Fruit fly (Drosophila melanogaster) whole organism, embryonic: ENCODE data around the gene CG11980.

Experiments
- Ada2b ChIP-seq: fragments of 200-800 bp; sonication (Bioruptor generic); IDR thresholded peaks from 2 replicates; pipeline ENCODE4 v1.3.6; 2022; ENCODE audit warnings: missing biosample characterization, missing genetic modification characterization
- Aef1 ChIP-seq: fragments of 200-800 bp; sonication (Bioruptor generic); IDR thresholded peaks from 3 replicates; pipeline ENCODE4 v1.3.6; 2022; ENCODE audit warnings: missing biosample characterization, missing genetic modification characterization
- CG11560 ChIP-seq: fragments of 200-800 bp; sonication (Bioruptor generic); IDR thresholded peaks from 3 replicates; pipeline ENCODE4 v1.3.6; 2022; ENCODE audit warnings: missing biosample characterization, missing genetic modification characterization
- CG1233 ChIP-seq: fragments of 200-800 bp; sonication (Bioruptor generic); optimal IDR thresholded peaks from 4 replicates; lab custom pipeline; 2018; ENCODE audit warnings: missing biosample characterization, mild to moderate bottlenecking, missing genetic modification characterization
- CG14667 ChIP-seq: fragments of 200-800 bp; sonication (Bioruptor generic); IDR thresholded peaks from 2 replicates; pipeline ENCODE4 v1.3.6; 2022; ENCODE audit warnings: missing biosample characterization, missing genetic modification characterization
- CG17328 ChIP-seq: fragments of 200-800 bp; sonication (Bioruptor generic); IDR thresholded peaks from 2 replicates; pipeline ENCODE4 v1.3.6; 2022; ENCODE audit warnings: missing biosample characterization, missing genetic modification characterization
- CG17829 ChIP-seq: fragments of 200-800 bp; optimal IDR thresholded peaks from 2 replicates; lab custom pipeline; 2019; ENCODE audit warnings: missing biosample characterization, mild to moderate bottlenecking, missing genetic modification characterization, moderate library complexity
- CG18262 ChIP-seq: fragments of 200-800 bp; optimal IDR thresholded peaks from 3 replicates; lab custom pipeline; 2019; ENCODE audit warnings: missing biosample characterization, mild to moderate bottlenecking, missing genetic modification characterization, moderate library complexity
- CG2116 ChIP-seq: fragments of 200-800 bp; sonication (Bioruptor generic); optimal IDR thresholded peaks from 3 replicates; lab custom pipeline; 2018; ENCODE audit warnings: missing biosample characterization, mild to moderate bottlenecking, missing genetic modification characterization
- CG2202 ChIP-seq: fragments of 200-800 bp; sonication (Bioruptor generic); optimal IDR thresholded peaks from 2 replicates; lab custom pipeline; 2018; ENCODE audit warnings: missing biosample characterization, mild to moderate bottlenecking, missing genetic modification characterization
- CG30020 ChIP-seq: fragments of 200-800 bp; optimal IDR thresholded peaks from 2 replicates; lab custom pipeline; 2019; ENCODE audit warnings: missing biosample characterization, mild to moderate bottlenecking, missing genetic modification characterization, moderate library complexity
- CG33557 ChIP-seq: fragments of 200-800 bp; sonication (Bioruptor generic); optimal IDR thresholded peaks from 2 replicates; lab custom pipeline; 2019; ENCODE audit warnings: missing biosample characterization, mild to moderate bottlenecking, missing genetic modification characterization, moderate library complexity
- CG34224 ChIP-seq: fragments of 200-800 bp; sonication (Bioruptor generic); IDR thresholded peaks from 3 replicates; pipeline ENCODE4 v1.3.6; 2022; ENCODE audit warnings: missing biosample characterization, missing genetic modification characterization; ENCODE audit not compliant: partially characterized antibody
- CG3847 ChIP-seq: fragments of 200-800 bp; sonication (Bioruptor generic); IDR thresholded peaks from 2 replicates; pipeline ENCODE4 v1.3.6; 2022; ENCODE audit warnings: missing biosample characterization, missing genetic modification characterization
- CG4282 ChIP-seq: fragments of 200-800 bp; sonication (Bioruptor generic); optimal IDR thresholded peaks from 2 replicates; lab custom pipeline; 2016; ENCODE audit warnings: missing biosample characterization, missing genetic modification characterization
- CG4854 ChIP-seq: fragments of 200-800 bp; sonication (Bioruptor generic); optimal IDR thresholded peaks from 2 replicates; lab custom pipeline; 2016; ENCODE audit warnings: missing biosample characterization, missing genetic modification characterization, inconsistent platforms
- CG7556 ChIP-seq: fragments of 200-800 bp; sonication (Bioruptor generic); optimal IDR thresholded peaks from 2 replicates; lab custom pipeline; 2017; ENCODE audit warnings: missing biosample characterization, mild to moderate bottlenecking, missing genetic modification characterization
- CkIIα-i1 ChIP-seq: fragments of 200-800 bp; sonication (Bioruptor generic); IDR thresholded peaks from 2 replicates; pipeline ENCODE4 v1.3.6; 2022; ENCODE audit warnings: missing biosample characterization, missing genetic modification characterization
- CoRest ChIP-seq: fragments of 200-800 bp; sonication (Bioruptor generic); optimal IDR thresholded peaks from 3 replicates; lab custom pipeline; 2018; ENCODE audit warnings: missing biosample characterization, mild to moderate bottlenecking, missing genetic modification characterization, moderate library complexity
- Dll ChIP-seq: fragments of 200-800 bp; sonication (Bioruptor generic); IDR thresholded peaks from 4 replicates; pipeline ENCODE4 v1.3.6; 2022; ENCODE audit warnings: missing biosample characterization, missing genetic modification characterization; ENCODE audit not compliant: partially characterized antibody
- Ets97D ChIP-seq: fragments of 200-800 bp; sonication (Bioruptor generic); optimal IDR thresholded peaks from 3 replicates; lab custom pipeline; 2016; ENCODE audit warnings: missing biosample characterization, missing genetic modification characterization
- Gsc ChIP-seq: fragments of 200-800 bp; sonication (Bioruptor generic); IDR thresholded peaks from 2 replicates; pipeline ENCODE4 v1.3.6; 2022; ENCODE audit warnings: missing biosample characterization, missing genetic modification characterization
- H2.0 ChIP-seq: fragments of 200-800 bp; sonication (Bioruptor generic); IDR thresholded peaks from 2 replicates; pipeline ENCODE4 v1.3.6; 2022; ENCODE audit warnings: missing biosample characterization, missing genetic modification characterization
- Jarid2 ChIP-seq: fragments of 200-800 bp; sonication (Bioruptor generic); optimal IDR thresholded peaks from 3 replicates; lab custom pipeline; 2017; ENCODE audit warnings: mild to moderate bottlenecking, missing biosample characterization, missing genetic modification reagents, missing genetic modification characterization
- Meics ChIP-seq: fragments of 200-800 bp; sonication (Bioruptor generic); optimal IDR thresholded peaks from 2 replicates; lab custom pipeline; 2017; ENCODE audit warnings: missing biosample characterization, mild to moderate bottlenecking, missing genetic modification characterization
- Nf-YC ChIP-seq: fragments of 200-800 bp; optimal IDR thresholded peaks from 3 replicates; lab custom pipeline; 2019; ENCODE audit warnings: missing biosample characterization, mild to moderate bottlenecking, missing genetic modification characterization, moderate library complexity
- al ChIP-seq: fragments of 200-800 bp; sonication (Bioruptor generic); IDR thresholded peaks from 2 replicates; pipeline ENCODE4 v1.3.6; 2022; ENCODE audit warnings: missing biosample characterization, missing genetic modification characterization
- ato ChIP-seq: fragments of 200-800 bp; sonication (Bioruptor generic); IDR thresholded peaks from 2 replicates; pipeline ENCODE4 v1.3.6; 2022; ENCODE audit warnings: missing biosample characterization, missing genetic modification characterization; ENCODE audit not compliant: partially characterized antibody
- bab2 ChIP-seq: fragments of 200-800 bp; sonication (Bioruptor generic); optimal IDR thresholded peaks from 2 replicates; lab custom pipeline; 2016; ENCODE audit warnings: missing biosample characterization, missing genetic modification characterization
- bigmax ChIP-seq: fragments of 200-800 bp; sonication (Bioruptor generic); optimal IDR thresholded peaks from 2 replicates; lab custom pipeline; 2018; ENCODE audit warnings: missing biosample characterization, mild to moderate bottlenecking, missing genetic modification characterization
- bsh ChIP-seq, 2 experiments: fragments of 200-800 bp; sonication (Bioruptor generic); optimal IDR thresholded peaks; 2 replicates each; lab custom pipeline; 2017 to 2018; ENCODE audit warnings: mild to moderate bottlenecking in 2 of 2, missing biosample characterization in 2 of 2, missing genetic modification characterization in 2 of 2, moderate library complexity in 1 of 2
- cad ChIP-seq: fragments of >200 bp; optimal IDR thresholded peaks from 2 replicates; lab custom pipeline; 2017; ENCODE audit warnings: missing biosample characterization, missing genetic modification characterization
- cato ChIP-seq: fragments of 200-800 bp; sonication (Bioruptor generic); optimal IDR thresholded peaks from 2 replicates; lab custom pipeline; 2016; ENCODE audit warnings: missing biosample characterization, missing genetic modification characterization, borderline replicate concordance
- chif ChIP-seq, 2 experiments: fragments of 200-800 bp; sonication (Bioruptor generic); optimal IDR thresholded peaks; 3 replicates each; lab custom pipeline; 2016; ENCODE audit warnings: missing biosample characterization in 2 of 2, missing genetic modification characterization in 2 of 2
- corto ChIP-seq: fragments of 200-800 bp; sonication (Bioruptor generic); optimal IDR thresholded peaks from 2 replicates; lab custom pipeline; 2016; ENCODE audit warnings: missing biosample characterization, mild to moderate bottlenecking, missing genetic modification characterization, moderate library complexity
- dysf ChIP-seq: fragments of 200-800 bp; sonication (Bioruptor generic); IDR thresholded peaks from 3 replicates; pipeline ENCODE4 v1.3.6; 2022; ENCODE audit warnings: missing biosample characterization, missing genetic modification characterization
- gce ChIP-seq: fragments of 200-800 bp; sonication (Bioruptor generic); IDR thresholded peaks from 3 replicates; pipeline ENCODE4 v1.3.6; 2022; ENCODE audit warnings: missing biosample characterization, missing genetic modification characterization
- gcm ChIP-seq: fragments of 200-800 bp; sonication (Bioruptor generic); optimal IDR thresholded peaks from 2 replicates; lab custom pipeline; 2019; ENCODE audit warnings: missing biosample characterization, mild to moderate bottlenecking, missing genetic modification characterization, moderate library complexity
- grau ChIP-seq: fragments of 200-800 bp; optimal IDR thresholded peaks from 3 replicates; lab custom pipeline; 2019; ENCODE audit warnings: missing biosample characterization, mild to moderate bottlenecking, missing genetic modification characterization, moderate library complexity
- grn ChIP-seq: fragments of 200-800 bp; sonication (Bioruptor generic); optimal IDR thresholded peaks from 3 replicates; lab custom pipeline; 2017; ENCODE audit warnings: missing biosample characterization, missing genetic modification characterization
- hkb ChIP-seq, 2 experiments: fragments of 200-800 bp in 1 of 2; fragments of >200 bp in 1 of 2; sonication (Bioruptor generic) in 1 of 2; IDR thresholded peaks in 1 of 2; optimal IDR thresholded peaks in 1 of 2; 2 replicates each; pipeline versions ENCODE4 v1.3.6 to Lab custom; 2017 to 2022; ENCODE audit warnings: missing biosample characterization in 1 of 2, missing genetic modification characterization in 1 of 2
- p53 ChIP-seq: fragments of 200-800 bp; sonication (Bioruptor generic); optimal IDR thresholded peaks from 2 replicates; lab custom pipeline; 2016; ENCODE audit warnings: missing biosample characterization, missing genetic modification characterization
- row ChIP-seq: fragments of 200-800 bp; sonication (Bioruptor generic); IDR thresholded peaks from 3 replicates; pipeline ENCODE4 v1.3.6; 2022; ENCODE audit warnings: missing biosample characterization, missing genetic modification characterization
- sens-2 ChIP-seq: fragments of 200-800 bp; sonication (Bioruptor generic); IDR thresholded peaks from 2 replicates; pipeline ENCODE4 v1.3.6; 2022; ENCODE audit warnings: missing biosample characterization, missing genetic modification characterization
- slbo ChIP-seq: fragments of 200-800 bp; sonication (Bioruptor generic); IDR thresholded peaks from 2 replicates; pipeline ENCODE4 v1.3.6; 2022; ENCODE audit warnings: missing biosample characterization, missing genetic modification characterization
- slou ChIP-seq: fragments of 200-800 bp; sonication (Bioruptor generic); optimal IDR thresholded peaks from 3 replicates; lab custom pipeline; 2016; ENCODE audit warnings: missing biosample characterization, missing genetic modification characterization
- sob ChIP-seq: fragments of 200-800 bp; sonication (Bioruptor generic); IDR thresholded peaks from 2 replicates; pipeline ENCODE4 v1.3.6; 2022; ENCODE audit warnings: missing biosample characterization, missing genetic modification characterization
- tio ChIP-seq: fragments of 200-800 bp; sonication (Bioruptor generic); optimal IDR thresholded peaks from 2 replicates; lab custom pipeline; 2017; ENCODE audit warnings: missing biosample characterization, missing genetic modification characterization, inconsistent platforms
- tll ChIP-seq, 2 experiments: fragments of 200-800 bp in 1 of 2; fragments of >200 bp in 1 of 2; sonication (Bioruptor generic) in 1 of 2; optimal IDR thresholded peaks; 2 replicates each; lab custom pipeline; 2017 to 2019; ENCODE audit warnings: missing biosample characterization in 2 of 2, missing genetic modification characterization in 2 of 2, mild to moderate bottlenecking in 1 of 2, moderate library complexity in 1 of 2
- tna ChIP-seq: fragments of 200-800 bp; sonication (Bioruptor generic); IDR thresholded peaks from 2 replicates; pipeline ENCODE4 v1.3.6; 2022; ENCODE audit warnings: missing biosample characterization, missing genetic modification characterization; ENCODE audit not compliant: partially characterized antibody
- zfh1 ChIP-seq: fragments of 200-800 bp; sonication (Bioruptor generic); IDR thresholded peaks from 3 replicates; pipeline ENCODE4 v1.3.6; 2022; ENCODE audit warnings: missing biosample characterization, missing genetic modification characterization

The CG11980 gene

dm6 chr3R:8980776-8981165 lies 23.0 kb upstream of the CG11980 start, which contains the start of gene CAHbeta (continued):
- no peak for TF ChIP-seq CG18262 (tag; lab: Kevin White, UChicago)
- no peak for TF ChIP-seq cad (GFP tag; lab: Kevin White, UChicago)
- TF ChIP-seq corto (GFP tag; lab: Kevin White, UChicago): no peak
- no peak for TF ChIP-seq grn (GFP tag; lab: Kevin White, UChicago)
- no peak for TF ChIP-seq Nf-YC
- no peak for TF ChIP-seq gce (GFP tag; lab: Robert Waterston, UW)
- no peak for TF ChIP-seq al (GFP tag; lab: Robert Waterston, UW)
- TF ChIP-seq p53 (GFP tag; lab: Kevin White, UChicago): no peak
- no peak for TF ChIP-seq sens-2
- TF ChIP-seq gcm: no peak
- no peak for TF ChIP-seq CG33557 (GFP tag; lab: Kevin White, UChicago)
- no peak for TF ChIP-seq grau (tag; lab: Kevin White, UChicago)
- no peak for TF ChIP-seq CG2202 (tag; lab: Kevin White, UChicago)
- TF ChIP-seq tio (GFP tag; lab: Kevin White, UChicago): no peak
- no peak for TF ChIP-seq slou (GFP tag; lab: Kevin White, UChicago)
- TF ChIP-seq bigmax (GFP tag; lab: Kevin White, UChicago): no peak
- TF ChIP-seq CG14667 (GFP tag; lab: Robert Waterston, UW): no peak
- no peak for TF ChIP-seq Gsc (GFP tag; lab: Robert Waterston, UW)
- no peak for TF ChIP-seq CG1233 (GFP tag; lab: Kevin White, UChicago)
- TF ChIP-seq H2.0: no peak
- no peak for TF ChIP-seq bab2
- TF ChIP-seq sob (GFP tag; lab: Robert Waterston, UW): no peak
- no peak for TF ChIP-seq hkb (optimal IDR thresholded peaks at IDR 0.05; lab: Kevin White, UChicago)
- TF ChIP-seq hkb (GFP tag; IDR thresholded peaks at IDR 0.05; lab: Robert Waterston, UW): peak; percentile 44; the same call in 1 of the 2 replicates
- peak; percentile 34 for TF ChIP-seq Jarid2 (GFP tag; lab: Kevin White, UChicago)
- TF ChIP-seq Dll (GFP tag; lab: Robert Waterston, UW): peak; percentile 34; the same call in 1 of the 4 replicates
- TF ChIP-seq bsh (GFP tag; optimal IDR thresholded peaks at IDR 0.05; lab: Kevin White, UChicago): no peak
- TF ChIP-seq CG3847 (GFP tag; lab: Robert Waterston, UW): no peak
- no peak for TF ChIP-seq Meics (GFP tag; lab: Kevin White, UChicago)
- no peak for TF ChIP-seq chif (GFP tag; optimal IDR thresholded peaks at IDR 0.05; lab: Kevin White, UChicago)
- no peak for TF ChIP-seq tll (GFP tag; optimal IDR thresholded peaks at IDR 0.05; lab: Kevin White, UChicago)
- TF ChIP-seq dysf (GFP tag; lab: Robert Waterston, UW): no peak
- no peak for TF ChIP-seq CG17328 (GFP tag; lab: Robert Waterston, UW)
- no peak for TF ChIP-seq ato (GFP tag; lab: Robert Waterston, UW)
- no peak for TF ChIP-seq CG17829 (tag; lab: Kevin White, UChicago)
- no peak for TF ChIP-seq CkIIα-i1 (GFP tag; lab: Robert Waterston, UW)
- TF ChIP-seq tna (GFP tag; lab: Robert Waterston, UW): no peak
- no peak for TF ChIP-seq CG4854 (GFP tag; lab: Kevin White, UChicago)
- TF ChIP-seq row (GFP tag; lab: Robert Waterston, UW): no peak
- no peak for TF ChIP-seq zfh1 (GFP tag; lab: Robert Waterston, UW)
- TF ChIP-seq CG4282 (GFP tag; lab: Kevin White, UChicago): no peak
- no peak for TF ChIP-seq cato (GFP tag; lab: Kevin White, UChicago)
- no peak for TF ChIP-seq Ada2b
- TF ChIP-seq Aef1 (GFP tag; lab: Robert Waterston, UW): no peak
- TF ChIP-seq Ets97D (GFP tag; lab: Kevin White, UChicago): no peak
- TF ChIP-seq CG7556 (GFP tag; lab: Kevin White, UChicago): no peak
- no peak for TF ChIP-seq CG30020 (tag; lab: Kevin White, UChicago)
- TF ChIP-seq CoRest: no peak
- no peak for TF ChIP-seq slbo (GFP tag; lab: Robert Waterston, UW)
- peak; percentile 21; the same call in 1 of the 3 replicates for TF ChIP-seq CG34224 (GFP tag; lab: Robert Waterston, UW)
- no peak for TF ChIP-seq CG11560 (tag; lab: Robert Waterston, UW)
- TF ChIP-seq CG2116 (GFP tag; lab: Kevin White, UChicago): no peak
